Fruit fly (Drosophila melanogaster) whole organism, embryonic: ENCODE results near the gene Mip.

Source experiments
- Ada2b ChIP-seq: fragments of 200-800 bp; sonication (Bioruptor generic); IDR thresholded peaks from 2 replicates; pipeline ENCODE4 v1.3.6; 2022; ENCODE audit warnings: missing biosample characterization, missing genetic modification characterization
- CG16813 ChIP-seq: fragments of 200-800 bp; sonication (Bioruptor generic); IDR thresholded peaks from 3 replicates; pipeline ENCODE4 v1.3.6; 2022; ENCODE audit warnings: missing biosample characterization, missing genetic modification characterization; ENCODE audit not compliant: partially characterized antibody
- CG17328 ChIP-seq: fragments of 200-800 bp; sonication (Bioruptor generic); IDR thresholded peaks from 2 replicates; pipeline ENCODE4 v1.3.6; 2022; ENCODE audit warnings: missing biosample characterization, missing genetic modification characterization
- ato ChIP-seq: fragments of 200-800 bp; sonication (Bioruptor generic); IDR thresholded peaks from 2 replicates; pipeline ENCODE4 v1.3.6; 2022; ENCODE audit warnings: missing biosample characterization, missing genetic modification characterization; ENCODE audit not compliant: partially characterized antibody
- dmrt99B ChIP-seq: fragments of 200-800 bp; sonication (Bioruptor generic); optimal IDR thresholded peaks from 2 replicates; lab custom pipeline; 2018; ENCODE audit warnings: missing biosample characterization, mild to moderate bottlenecking, missing genetic modification characterization, moderate library complexity

- TF ChIP-seq ato (no peak), CG16813 (GFP tag; lab: Robert Waterston, UW) (no peak), CG17328 (GFP tag; lab: Robert Waterston, UW) (no peak), dmrt99B (tag; lab: Kevin White, UChicago) (no peak), Ada2b (GFP tag; lab: Robert Waterston, UW) (no peak)
Measured at dm6 chr3L:17391132-17391531, 41.7 kb upstream of the Mip start.
